Fruit fly (Drosophila melanogaster): ENCODE measurements around the gene I-2.

DNA sequence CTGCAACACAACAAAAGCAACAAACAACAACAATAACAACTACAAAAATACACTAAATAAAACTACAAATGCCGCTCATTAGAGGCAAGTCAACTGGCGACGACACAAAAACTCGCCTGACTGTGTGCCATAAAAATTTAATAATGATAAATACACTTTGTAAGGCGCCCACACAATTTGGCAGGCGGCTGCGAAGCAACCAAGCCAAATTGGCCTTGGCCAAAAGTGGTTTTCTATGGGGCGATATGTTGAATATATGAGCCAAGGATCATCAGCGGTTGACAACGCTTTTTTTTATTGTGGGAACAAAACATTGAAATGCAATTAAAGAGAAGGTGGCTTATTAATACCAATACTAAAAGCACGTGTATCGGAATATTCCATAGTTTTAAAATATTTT is 13.5 kb upstream of the I-2 start:
- TF ChIP-seq lola (GFP tag; optimal IDR thresholded peaks at IDR 0.05) (no peak), woc (GFP tag; optimal IDR thresholded peaks at IDR 0.05) (no peak), HLH106 (tag; optimal IDR thresholded peaks at IDR 0.05) (no peak), h (GFP tag; optimal IDR thresholded peaks at IDR 0.05) (no peak), psq (GFP tag; optimal IDR thresholded peaks at IDR 0.05) (no peak), CrebA (GFP tag; optimal IDR thresholded peaks at IDR 0.05; ENCODE audit: borderline replicate concordance) (no peak)

Data from whole organism, wandering third instar larva.